Worm (Caenorhabditis elegans) whole organism, dauer: ENCODE results near the gene srbc-10.

Source experiments
- unc-62 ChIP-seq: sonication (generic microtip); optimal IDR thresholded peaks from 2 replicates; lab custom pipeline; 2017; ENCODE audit warnings: missing biosample characterization, missing genetic modification reagents, missing genetic modification characterization

The srbc-10 gene

DNA sequence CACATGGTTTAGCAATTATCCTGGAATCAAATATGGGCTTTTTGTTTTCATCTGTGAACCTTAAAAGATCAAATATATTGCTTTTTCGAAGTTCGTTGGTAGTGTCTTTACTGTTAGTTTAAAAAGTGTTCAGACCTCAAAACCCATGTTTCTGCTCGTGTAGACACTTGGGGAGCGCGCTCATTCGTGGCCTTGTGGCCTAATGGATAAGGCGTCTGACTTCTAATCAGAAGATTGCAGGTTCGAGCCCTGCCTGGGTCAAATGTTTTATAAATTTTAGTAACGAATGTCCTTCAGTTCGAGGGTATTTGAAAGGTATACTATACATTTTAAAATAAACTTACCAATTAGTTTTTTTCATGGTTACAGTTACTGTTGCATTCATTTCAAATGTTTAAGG is 13.4 kb upstream of the srbc-10 start:
- TF ChIP-seq unc-62 (GFP tag; lab: Kevin White, UChicago) = no peak

DNA sequence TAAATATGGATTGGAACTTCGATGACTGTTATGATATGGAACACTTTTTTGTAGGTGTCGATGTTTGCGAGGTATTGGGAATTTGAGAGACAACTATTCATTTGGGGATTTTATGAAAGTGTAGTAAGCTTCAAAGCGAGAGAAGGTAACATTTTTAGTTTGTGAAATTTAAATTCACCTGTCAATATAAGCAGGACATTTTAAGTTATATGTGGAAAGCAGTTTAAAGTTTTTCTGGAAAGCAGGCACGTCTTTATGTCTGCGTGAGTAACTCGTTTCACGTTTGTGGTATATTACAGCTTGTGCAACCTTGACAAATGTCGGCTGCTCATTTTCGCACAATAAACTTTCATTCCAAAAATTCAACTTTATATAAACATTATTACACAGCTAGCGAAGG is 11.4 kb upstream of the srbc-10 start, which contains the start of gene srh-229:
TSS of gene srh-229 (minus strand) at position 101 of the 400 bp plus-strand sequence.
- TF ChIP-seq unc-62 (GFP tag; lab: Kevin White, UChicago) = no peak

DNA sequence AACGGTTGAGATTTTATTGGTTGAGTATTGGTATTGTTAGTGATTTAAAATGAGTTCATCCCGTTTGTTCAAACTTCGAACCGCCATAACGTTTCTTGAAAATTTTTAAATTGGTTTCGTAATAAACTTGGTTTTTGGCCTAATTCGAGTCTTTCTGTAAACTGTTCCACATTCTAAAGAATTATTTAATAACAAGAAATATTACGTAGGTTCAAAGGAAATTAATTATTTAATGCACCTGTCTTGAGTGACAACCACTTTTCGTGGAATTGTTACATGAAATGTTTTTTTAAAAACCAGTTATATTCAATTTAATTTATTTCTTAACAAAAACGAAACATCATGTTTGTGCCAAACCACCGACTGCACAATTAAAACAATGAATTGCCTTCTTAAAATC is 8.4 kb upstream of the srbc-10 start:
- TF ChIP-seq unc-62 (GFP tag; lab: Kevin White, UChicago) = no peak

DNA sequence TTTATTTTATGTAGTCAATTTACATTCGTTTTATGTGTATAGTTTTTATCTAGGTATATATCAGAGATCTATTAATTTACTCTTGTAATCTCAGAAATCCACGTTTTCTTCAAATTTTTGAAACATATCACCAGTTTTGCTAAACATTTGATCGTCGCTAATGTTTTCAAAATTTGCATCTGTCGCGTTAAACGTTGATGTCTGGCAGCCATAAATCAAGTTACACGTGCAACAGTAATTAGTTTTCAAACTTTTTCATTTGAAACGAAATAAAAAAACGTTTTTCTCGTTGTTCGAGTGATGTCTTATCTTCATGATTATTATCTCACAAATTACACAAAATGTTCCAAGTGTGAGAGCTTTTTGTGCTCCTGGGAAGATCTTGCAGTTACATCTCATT is 4.6 kb upstream of the srbc-10 start, which contains the start of gene srh-79:
TSS of gene srh-79 (plus strand) at position 301 of the 400 bp plus-strand sequence.
- no peak for TF ChIP-seq unc-62 (GFP tag; lab: Kevin White, UChicago)

DNA sequence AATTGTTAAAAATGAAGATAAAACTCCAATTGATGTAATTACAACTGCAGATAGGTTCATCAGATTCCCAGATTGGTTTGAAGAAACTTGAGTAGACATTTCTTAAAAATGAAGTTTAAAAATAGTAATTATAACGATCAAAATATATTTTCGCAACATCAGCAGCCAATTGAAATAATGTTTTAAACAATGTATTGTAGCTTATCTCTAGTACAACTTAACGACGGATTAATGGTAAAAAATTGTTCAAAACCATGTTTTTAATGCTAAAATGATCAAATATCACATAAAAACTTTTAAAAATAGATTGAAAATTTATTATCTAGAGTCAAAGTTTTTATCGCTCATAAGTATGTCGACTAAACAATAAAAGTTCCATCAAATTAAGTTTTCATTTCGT is 2.4 kb upstream of the srbc-10 start, which contains the start of gene srbc-11:
TSS of gene srbc-11 (minus strand) at position 101 of the 400 bp plus-strand sequence.
- no peak for TF ChIP-seq unc-62 (GFP tag; lab: Kevin White, UChicago)

DNA sequence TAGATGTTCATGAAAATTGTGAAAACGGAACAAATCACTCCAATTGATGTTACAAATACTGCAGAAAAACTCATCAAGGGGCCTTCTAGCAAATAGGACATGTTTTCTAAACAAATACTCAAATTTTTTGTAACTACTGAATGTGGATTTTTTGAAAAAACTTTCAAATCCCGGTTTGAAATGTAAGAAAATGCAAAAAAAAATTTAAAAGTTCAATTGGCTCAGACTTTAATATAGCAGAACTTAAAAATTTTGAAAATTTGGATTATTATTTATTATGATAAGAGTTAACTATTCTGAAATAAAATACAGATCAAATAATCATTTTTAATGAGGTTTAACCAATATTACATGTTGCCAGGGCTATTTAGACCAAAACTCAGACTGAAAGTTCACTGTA is 2.5 kb downstream of the srbc-10 start, which contains the start of gene srbc-9:
TSS of gene srbc-9 (minus strand) at position 101 of the 400 bp plus-strand sequence.
- TF ChIP-seq unc-62 (GFP tag; lab: Kevin White, UChicago) = no peak

DNA sequence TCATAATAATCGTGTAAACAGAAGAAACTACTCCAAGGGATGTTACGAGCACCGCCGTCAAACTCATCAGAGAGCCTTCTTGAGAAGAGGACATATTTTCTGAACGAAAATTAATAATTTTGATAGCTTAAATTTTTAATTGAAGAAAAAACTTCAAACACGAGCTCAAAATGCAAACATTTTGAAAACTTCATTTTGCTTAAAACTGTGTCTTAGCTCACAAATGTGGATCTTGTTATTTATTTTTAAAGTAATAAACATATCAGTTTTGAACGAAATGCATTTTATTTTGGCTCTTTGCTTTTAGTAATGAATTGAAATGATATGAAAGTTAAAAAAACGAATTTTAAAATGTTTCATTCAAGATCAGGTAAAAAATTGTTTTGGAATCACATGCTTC is 5.3 kb downstream of the srbc-10 start, which contains the start of gene srbc-7:
TSS of gene srbc-7 (minus strand) at position 101 of the 400 bp plus-strand sequence.
- no peak for TF ChIP-seq unc-62 (GFP tag; lab: Kevin White, UChicago)

DNA sequence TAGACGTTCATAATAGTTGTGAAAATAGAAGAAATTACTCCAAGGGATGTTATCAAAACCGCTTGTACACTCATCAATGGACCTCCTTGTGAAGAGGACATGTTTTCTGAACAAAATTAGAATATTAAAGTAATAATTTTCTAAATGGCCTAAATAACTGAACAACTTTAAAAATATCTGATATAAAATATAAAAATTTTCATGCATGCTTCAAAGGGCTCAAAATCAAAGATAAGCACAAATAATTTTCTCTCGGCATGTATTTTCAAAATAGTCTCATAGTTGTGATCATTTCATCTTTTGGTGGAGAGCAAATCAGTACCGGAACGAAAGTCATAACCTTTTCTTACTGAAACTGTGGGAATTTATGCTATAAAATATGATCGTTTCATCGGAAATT is 7.8 kb downstream of the srbc-10 start, which contains the start of gene srbc-8:
TSS of gene srbc-8 (minus strand) at position 101 of the 400 bp plus-strand sequence.
- no peak for TF ChIP-seq unc-62 (GFP tag; lab: Kevin White, UChicago)

DNA sequence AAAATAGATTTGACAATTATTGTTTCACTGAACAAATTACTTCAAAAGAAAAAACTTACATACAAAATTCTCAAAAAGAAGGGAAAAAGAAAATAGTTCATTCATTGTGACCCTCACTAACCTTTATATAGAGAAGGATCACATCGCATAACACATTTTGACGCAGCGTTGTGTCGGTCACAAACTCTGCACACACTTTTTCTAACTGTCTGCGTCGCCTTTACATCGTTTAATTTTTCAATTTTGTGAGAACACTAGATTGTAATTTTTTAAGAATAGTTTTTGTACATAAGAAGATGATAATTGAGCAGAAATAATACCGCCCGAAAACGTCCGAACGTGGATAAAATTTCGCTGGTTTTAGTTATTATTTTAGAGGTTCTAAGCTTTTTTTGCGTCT is 11.9 kb downstream of the srbc-10 start, which contains the start of gene C18B10.6:
TSS of gene C18B10.6 (minus strand) at position 101 of the 400 bp plus-strand sequence.
- no peak for TF ChIP-seq unc-62 (GFP tag; lab: Kevin White, UChicago)

DNA sequence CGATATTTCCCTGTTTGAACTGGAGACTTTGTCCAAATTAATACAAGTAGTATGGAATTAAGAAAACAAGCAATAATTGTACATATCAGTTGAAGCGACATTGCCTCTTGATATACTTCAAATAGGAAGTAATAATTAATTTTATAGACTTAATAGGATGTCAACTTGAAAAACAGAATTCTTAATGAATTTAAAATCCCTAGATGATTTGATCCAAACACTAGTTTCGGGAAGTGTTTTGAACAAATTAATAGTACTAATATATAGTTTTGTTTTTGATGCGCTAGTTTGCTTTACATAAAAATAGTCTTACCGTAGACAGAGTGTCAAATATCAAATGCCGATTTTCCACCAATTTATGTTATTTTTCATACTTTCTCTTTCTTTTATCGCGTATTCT is 14.4 kb downstream of the srbc-10 start, which contains the start of gene str-190:
TSS of gene str-190 (minus strand) at position 101 of the 400 bp plus-strand sequence.
- TF ChIP-seq unc-62 (GFP tag; lab: Kevin White, UChicago) = no peak

DNA sequence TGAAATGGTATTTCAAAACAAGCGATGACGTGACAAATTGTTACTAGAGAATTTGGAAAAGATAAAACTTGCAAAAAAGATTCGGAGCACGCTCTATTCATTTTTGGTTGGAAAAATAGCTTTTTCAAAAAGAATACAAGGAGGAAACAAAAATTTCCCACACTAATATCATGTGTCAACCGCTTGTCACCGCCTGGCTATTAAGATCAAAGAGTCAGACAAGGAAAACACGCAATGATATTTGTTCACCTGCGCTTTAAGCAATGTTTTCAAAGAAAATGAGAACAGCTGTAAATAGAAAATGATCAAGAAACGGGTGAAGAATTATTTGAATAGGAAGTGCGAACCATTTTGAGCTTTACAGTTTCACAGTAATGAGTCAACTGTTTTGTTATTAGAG is 16.1 kb downstream of the srbc-10 start, which contains the start of gene srh-125:
TSS of gene srh-125 (minus strand) at position 101 of the 400 bp plus-strand sequence.
- TF ChIP-seq unc-62 (GFP tag; lab: Kevin White, UChicago) = no peak

DNA sequence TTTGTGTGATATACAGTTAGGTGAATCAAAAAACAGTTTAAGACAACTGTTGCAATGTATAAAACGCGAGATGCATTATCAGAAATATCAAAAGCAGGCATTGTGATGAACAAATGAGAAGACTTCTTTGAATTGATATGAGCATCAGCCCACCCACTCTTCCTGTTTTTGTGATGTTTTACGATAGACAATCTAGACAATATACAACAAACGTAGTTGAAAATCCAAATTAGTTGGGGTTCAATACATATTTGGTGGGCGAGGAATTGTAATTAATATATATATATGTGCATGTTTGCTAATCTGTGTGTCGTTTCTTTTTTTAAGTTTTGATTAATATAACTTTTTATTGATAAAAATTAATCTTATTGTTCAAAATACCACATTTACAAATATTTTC is 20.0 kb downstream of the srbc-10 start, which contains the start of gene str-28:
TSS of gene str-28 (minus strand) at position 101 of the 400 bp plus-strand sequence.
- no peak for TF ChIP-seq unc-62 (GFP tag; lab: Kevin White, UChicago)

DNA sequence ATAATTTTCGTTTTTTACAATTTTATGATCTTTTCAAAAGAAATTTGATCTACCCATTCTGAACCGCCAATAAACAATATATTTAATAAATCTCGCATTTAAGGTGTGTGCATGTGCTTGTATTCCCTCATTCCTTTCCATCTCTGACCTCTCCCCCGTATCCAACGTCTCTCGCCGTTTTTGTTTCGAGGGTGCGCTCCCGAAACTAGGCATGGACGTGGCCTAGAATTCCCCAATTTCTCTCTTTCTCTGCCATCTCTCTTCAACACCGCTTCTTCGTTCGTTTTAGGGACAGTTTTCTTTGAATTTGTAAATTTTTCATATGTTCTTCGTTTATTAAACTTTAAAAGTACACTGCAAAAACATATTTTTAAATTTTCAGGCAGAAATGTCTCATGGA is 27.3 kb downstream of the srbc-10 start, which contains the start of gene F25E5.1:
TSS of gene F25E5.1 (plus strand) at position 376 of the 400 bp plus-strand sequence.
- TF ChIP-seq unc-62 (GFP tag; lab: Kevin White, UChicago) = no peak

DNA sequence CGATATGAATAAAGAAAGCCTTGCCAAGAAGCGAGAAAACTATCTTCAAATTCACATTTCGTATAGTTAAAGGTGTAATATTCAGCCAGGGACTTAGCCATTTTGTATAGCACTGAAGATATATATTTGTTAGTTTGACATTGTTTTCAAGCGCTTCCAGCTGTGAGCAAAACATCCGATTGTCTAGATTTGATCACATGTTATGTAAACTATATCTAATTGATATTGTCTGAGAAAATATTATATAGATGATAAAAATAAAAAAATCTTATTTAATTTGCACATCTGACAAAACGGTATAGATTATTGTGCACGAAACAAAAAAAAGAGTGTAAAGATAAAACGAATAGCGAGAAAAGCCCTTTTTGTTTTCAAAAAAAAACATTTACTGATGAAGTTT is 28.1 kb downstream of the srbc-10 start, which contains the start of gene srh-89:
TSS of gene srh-89 (minus strand) at position 101 of the 400 bp plus-strand sequence.
- no peak for TF ChIP-seq unc-62 (GFP tag; lab: Kevin White, UChicago)

DNA sequence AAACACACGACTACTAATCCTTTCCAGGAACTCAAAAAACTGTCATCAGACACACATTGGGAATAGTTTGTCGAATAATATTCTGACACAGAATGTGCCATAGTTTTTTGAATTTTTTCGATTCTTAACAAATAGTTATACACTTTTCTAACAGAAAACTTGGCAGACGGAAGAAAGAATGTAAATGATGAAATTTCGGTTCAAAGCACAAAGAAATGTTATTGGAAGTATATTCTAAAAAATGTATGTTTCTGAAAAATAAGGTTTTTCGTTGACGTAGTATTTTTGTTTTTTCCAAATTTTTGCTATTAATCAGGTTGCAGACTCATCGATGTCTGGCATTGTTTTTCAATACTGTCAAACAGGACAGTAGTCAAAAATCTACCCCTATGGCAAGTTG is 31.9 kb downstream of the srbc-10 start, which contains the start of gene srh-92:
TSS of gene srh-92 (minus strand) at position 101 of the 400 bp plus-strand sequence.
- TF ChIP-seq unc-62 (GFP tag; lab: Kevin White, UChicago) = no peak

DNA sequence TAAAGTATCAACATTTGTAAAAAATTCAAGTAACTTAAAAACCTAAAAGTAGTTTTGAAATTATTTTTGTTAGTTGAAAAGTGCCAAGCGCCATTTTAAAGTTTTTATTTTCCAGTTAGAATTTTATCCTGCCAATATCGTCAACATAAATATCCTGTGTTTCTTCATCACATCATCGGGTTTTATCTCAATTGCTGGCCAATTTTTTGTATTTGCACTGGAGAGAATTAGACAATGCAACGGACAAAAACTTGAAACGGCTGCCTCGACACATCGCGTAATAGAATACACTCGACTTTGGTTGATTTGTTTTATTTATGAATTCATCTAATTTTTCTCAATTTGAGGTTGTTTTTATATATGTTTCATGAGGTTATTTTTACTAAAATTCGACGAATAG is 37.8 kb downstream of the srbc-10 start, which contains the start of gene F25E5.2:
TSS of gene F25E5.2 (plus strand) at position 301 of the 400 bp plus-strand sequence.
- TF ChIP-seq unc-62 (GFP tag; lab: Kevin White, UChicago) = no peak

DNA sequence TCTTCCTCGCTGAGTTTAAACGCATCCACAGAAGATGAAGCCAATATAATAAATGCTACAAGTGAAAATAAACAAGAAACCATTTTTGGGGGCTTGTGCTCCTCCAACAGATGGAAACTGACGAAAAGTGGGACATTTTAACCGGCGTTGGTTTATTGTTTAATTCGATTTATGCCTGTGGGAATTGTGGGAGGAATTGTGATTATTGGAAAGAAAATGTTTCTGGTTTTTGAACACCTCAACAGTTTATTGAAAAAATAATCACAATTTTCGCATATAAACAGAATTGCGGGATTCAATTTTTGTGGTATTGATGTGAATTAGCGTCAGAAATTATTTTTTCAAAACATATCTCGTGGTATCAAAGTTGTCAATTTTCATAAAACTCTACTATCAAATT is 38.6 kb downstream of the srbc-10 start, which contains the start of gene try-8:
TSS of gene try-8 (minus strand) at position 101 of the 400 bp plus-strand sequence.
- TF ChIP-seq unc-62 (GFP tag; lab: Kevin White, UChicago) = no peak
